Worm (Caenorhabditis elegans) whole organism, L2 larva: ENCODE data around the gene T03F7.5.

Experiments
- ZK546.5 ChIP-seq: sonication (generic microtip); optimal IDR thresholded peaks from 2 replicates; lab custom pipeline; 2017; ENCODE audit warnings: missing biosample characterization, missing genetic modification characterization
- egl-27 ChIP-seq: sonication (generic microtip); optimal IDR thresholded peaks from 3 replicates; lab custom pipeline; 2017; ENCODE audit warnings: missing biosample characterization, missing genetic modification reagents, missing genetic modification characterization
- fos-1 ChIP-seq: fragments of 150-350 bp; optimal IDR thresholded peaks from 2 replicates; lab custom pipeline; 2014; ENCODE audit warnings: missing biosample characterization, missing genetic modification characterization
- lin-13 ChIP-seq: fragments of 150-350 bp; optimal IDR thresholded peaks from 2 replicates; lab custom pipeline; 2014; ENCODE audit warnings: missing biosample characterization, missing genetic modification reagents, missing genetic modification characterization
- mab-5 ChIP-seq: fragments of 150-350 bp; optimal IDR thresholded peaks from 2 replicates; lab custom pipeline; 2014; ENCODE audit warnings: missing biosample characterization, missing genetic modification characterization
- mbf-1 ChIP-seq: sonication (generic microtip); optimal IDR thresholded peaks from 2 replicates; lab custom pipeline; 2017; ENCODE audit warnings: missing biosample characterization, missing genetic modification characterization
- mdl-1 ChIP-seq, 2 experiments: fragments of 150-350 bp in 1 of 2; sonication (generic microtip) in 1 of 2; optimal IDR thresholded peaks; 2 replicates each; lab custom pipeline; 2017; ENCODE audit warnings: missing biosample characterization in 2 of 2, missing genetic modification characterization in 2 of 2
- nhr-10 ChIP-seq: sonication (generic microtip); optimal IDR thresholded peaks from 2 replicates; lab custom pipeline; 2017; ENCODE audit warnings: missing biosample characterization, missing genetic modification characterization
- nhr-25 ChIP-seq: fragments of 150-350 bp; sonication (generic microtip); optimal IDR thresholded peaks from 3 replicates; lab custom pipeline; 2014; ENCODE audit warnings: missing biosample characterization, missing genetic modification characterization
- sem-4 ChIP-seq: fragments of 150-350 bp; optimal IDR thresholded peaks from 2 replicates; lab custom pipeline; 2014; ENCODE audit warnings: missing biosample characterization, missing genetic modification reagents, missing genetic modification characterization
- unc-62 ChIP-seq: fragments of 150-350 bp; optimal IDR thresholded peaks from 2 replicates; lab custom pipeline; 2014; ENCODE audit warnings: missing biosample characterization, missing genetic modification reagents, missing genetic modification characterization

- TF ChIP-seq egl-27 (tag; lab: Kevin White, UChicago) (no peak), lin-13 (no peak), mdl-1 (tag; optimal IDR thresholded peaks at IDR 0.05; lab: Kevin White, UChicago) (no peak), ZK546.5 (tag; lab: Kevin White, UChicago) (no peak), unc-62 (GFP tag; lab: Kevin White, UChicago) (no peak), sem-4 (tag; lab: Kevin White, UChicago) (no peak), mbf-1 (tag; lab: Kevin White, UChicago) (no peak), fos-1 (tag; lab: Kevin White, UChicago) (no peak), nhr-10 (tag; lab: Kevin White, UChicago) (no peak), mab-5 (tag; lab: Kevin White, UChicago) (no peak), nhr-25 (no peak)
Observed at ce11 chrV:11250735-11251134, 47.8 kb downstream of the T03F7.5 start, which contains the start of gene T19B10.12.
